Worm (Caenorhabditis elegans) whole organism, late embryonic: ENCODE data around the gene K07D4.6.

ENCODE experiments used
- pqm-1 ChIP-seq: sonication (generic microtip); optimal IDR thresholded peaks from 2 replicates; lab custom pipeline; 2016; ENCODE audit warnings: missing genetic modification characterization, missing compliant biosample characterization
- zip-5 ChIP-seq: sonication (generic microtip); optimal IDR thresholded peaks from 2 replicates; lab custom pipeline; 2016; ENCODE audit warnings: missing genetic modification characterization, missing compliant biosample characterization

DNA sequence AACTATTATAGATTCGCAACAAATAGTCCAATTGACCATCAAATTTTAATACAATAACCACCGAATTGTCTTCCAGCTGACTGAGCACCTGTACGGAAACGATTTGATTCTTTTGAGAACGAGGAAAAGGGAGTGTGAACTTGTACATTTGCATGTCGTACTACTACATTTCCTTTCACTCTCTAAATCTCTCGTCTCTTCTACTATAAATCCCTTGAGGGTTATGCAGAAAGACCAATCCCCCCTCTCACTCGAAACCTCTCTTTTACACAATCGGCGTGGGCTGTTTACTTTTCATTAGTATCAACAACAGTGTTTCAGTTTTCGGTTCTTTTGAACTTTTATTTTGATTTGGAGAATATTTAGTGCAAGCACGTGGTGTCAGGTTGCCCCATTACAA lies 16.4 kb downstream of the K07D4.6 start:
- TF ChIP-seq zip-5 (tag; lab: Kevin White, UChicago) (no peak), pqm-1 (tag; lab: Kevin White, UChicago) (no peak)
